Fruit fly (Drosophila melanogaster) S2 (cell line): Measurements from ENCODE around the gene CG34164.

Experiments
- CG8478 ChIP-seq: fragments of >200 bp; optimal IDR thresholded peaks from 2 replicates; lab custom pipeline; 2018
- CTCF ChIP-seq, 2 experiments: fragments of >200 bp; optimal IDR thresholded peaks; 2 replicates each; lab custom pipeline; 2018

The CG34164 gene

DNA sequence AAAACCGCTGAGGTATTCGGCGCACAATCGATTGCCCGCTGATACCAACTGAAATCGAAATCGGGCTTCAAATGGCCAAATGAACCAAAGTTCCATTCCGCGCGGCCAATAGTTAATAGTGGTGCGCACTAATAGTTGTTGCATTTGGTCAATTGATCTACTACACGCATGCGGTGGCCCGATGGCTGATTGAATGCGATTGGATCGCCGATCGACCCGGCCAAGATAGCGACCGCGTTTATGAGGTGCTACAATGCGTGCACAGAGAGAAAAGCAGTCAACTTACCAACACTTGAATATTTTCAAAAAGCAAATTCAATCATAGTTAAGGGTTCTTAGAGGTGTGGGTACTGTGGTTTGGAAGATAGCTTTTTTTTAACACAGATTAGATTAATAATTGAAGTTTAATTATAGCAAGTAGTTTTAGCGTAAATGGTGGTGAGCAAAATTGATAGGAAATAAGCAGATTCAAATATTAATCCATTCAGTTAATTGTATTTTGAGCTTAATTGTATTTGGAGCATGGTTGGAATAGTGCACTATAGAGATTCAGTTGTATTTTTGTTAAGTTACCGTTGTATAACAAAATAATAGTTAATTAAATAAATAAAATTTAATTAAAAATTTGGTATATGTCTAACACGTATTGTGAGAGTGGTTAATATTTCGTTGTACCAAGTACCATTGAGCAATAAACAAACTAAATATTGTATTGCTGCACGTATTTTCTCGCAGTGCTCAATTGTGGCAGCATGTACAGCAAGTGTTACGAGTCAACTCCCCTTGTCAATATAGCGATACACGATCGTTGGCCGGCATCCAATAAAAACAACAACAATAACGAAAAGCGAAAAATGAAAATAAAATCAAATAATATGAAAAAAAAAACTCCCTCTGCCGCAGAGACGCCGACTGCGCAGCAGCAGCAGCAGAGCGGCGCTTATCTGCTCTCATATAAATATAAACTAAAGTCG is 29.4 kb upstream of the CG34164 start:
- TF ChIP-seq CTCF (optimal IDR thresholded peaks at IDR 0.05; lab: Kevin White, UChicago) (no peak), CG8478 (lab: Kevin White, UChicago) (no peak)

DNA sequence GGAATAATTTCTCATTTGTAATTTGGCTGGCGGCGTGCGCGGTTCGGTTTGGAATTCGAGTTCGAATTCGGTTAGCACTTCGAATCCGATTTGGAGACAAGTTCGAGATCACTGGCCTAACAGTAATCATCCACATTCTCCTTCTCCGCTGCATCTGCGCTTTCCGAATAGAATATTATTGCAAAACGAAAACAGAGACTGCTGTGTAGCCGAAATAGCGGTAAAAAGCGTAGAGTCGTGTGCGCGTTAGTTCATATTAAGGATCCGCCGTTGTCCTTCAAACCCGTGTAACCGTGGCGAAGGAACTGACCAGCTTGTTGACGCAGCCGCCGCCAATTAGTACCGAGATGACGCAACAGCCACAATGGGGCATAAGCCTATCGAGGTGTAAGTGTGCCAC is 28.7 kb upstream of the CG34164 start, which contains the start of gene dmGlut:
Gene dmGlut (plus strand): TSS at position 4 of the 400 bp plus-strand sequence.
- TF ChIP-seq CTCF (optimal IDR thresholded peaks at IDR 0.05; lab: Kevin White, UChicago) (no peak), CG8478 (lab: Kevin White, UChicago) (no peak)

DNA sequence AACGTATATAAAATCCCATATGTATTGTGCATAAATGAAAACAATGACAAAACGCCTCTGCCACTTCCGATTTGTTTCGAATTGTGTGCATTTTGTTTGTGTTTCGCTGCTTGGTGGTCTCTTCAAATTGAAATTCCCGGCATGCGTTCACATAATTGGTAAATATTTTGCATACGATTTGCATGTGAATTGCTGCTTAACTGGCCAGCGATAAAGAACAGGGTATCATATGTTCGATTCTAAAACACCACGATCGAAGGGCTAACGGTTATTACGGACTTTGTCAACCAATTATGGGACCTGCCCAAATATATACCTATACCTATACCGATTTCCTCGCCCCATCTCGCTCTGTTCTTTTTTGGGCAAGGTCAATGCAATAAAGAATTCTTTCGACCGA is 28.0 kb upstream of the CG34164 start:
- TF ChIP-seq CG8478 (lab: Kevin White, UChicago) (no peak), CTCF (optimal IDR thresholded peaks at IDR 0.05; lab: Kevin White, UChicago) (no peak)

DNA sequence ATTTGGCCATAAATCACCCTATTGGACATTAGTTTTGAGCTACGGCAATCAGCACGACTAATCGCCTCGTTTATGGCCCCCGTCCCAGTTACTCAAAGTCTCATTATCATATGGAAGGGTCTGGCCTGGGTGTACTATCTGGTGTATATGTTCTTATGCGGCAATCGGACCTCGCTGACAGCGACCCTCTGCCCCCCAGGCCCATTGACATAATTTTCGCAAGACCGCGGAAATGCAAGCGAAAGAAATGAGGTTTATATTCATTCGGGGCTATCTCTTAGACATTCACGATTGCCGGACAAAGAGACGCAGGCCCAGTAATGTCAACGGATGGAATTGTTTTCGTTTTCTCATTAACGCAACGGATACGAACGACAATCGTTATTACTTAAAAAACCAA is 27.3 kb upstream of the CG34164 start:
- TF ChIP-seq CTCF (optimal IDR thresholded peaks at IDR 0.05; lab: Kevin White, UChicago) (no peak), CG8478 (lab: Kevin White, UChicago) (no peak)

DNA sequence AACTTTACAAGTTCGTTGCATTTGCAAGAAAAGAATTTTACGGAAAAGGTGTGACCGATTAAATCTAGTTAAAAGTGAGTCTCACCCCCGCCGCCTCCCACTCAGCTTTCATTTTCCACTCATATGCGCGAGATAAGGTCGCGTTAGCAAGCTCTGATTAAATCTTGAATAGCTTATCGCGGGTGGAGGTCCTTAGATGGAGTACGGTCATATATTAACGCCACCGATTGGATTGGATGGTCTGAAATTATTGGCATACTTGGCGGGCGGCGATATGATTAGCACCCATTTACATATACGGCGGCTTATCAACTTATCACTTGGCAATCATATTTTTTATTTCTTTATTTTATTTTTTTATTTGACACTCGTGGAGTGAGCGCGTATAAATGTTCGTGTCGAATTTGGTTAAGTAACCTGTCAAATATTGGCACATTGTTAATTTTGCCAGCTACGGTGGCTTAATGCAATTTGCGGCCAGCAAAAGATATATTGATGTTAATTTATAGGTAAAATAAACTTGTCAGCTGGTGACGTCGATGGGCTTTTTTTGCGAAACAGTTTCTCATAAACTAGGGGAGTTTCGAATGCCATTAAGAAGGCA is 26.5 kb upstream of the CG34164 start:
- TF ChIP-seq CG8478 (lab: Kevin White, UChicago) = no peak
- TF ChIP-seq CTCF (optimal IDR thresholded peaks at IDR 0.05; lab: Kevin White, UChicago) = no peak

DNA sequence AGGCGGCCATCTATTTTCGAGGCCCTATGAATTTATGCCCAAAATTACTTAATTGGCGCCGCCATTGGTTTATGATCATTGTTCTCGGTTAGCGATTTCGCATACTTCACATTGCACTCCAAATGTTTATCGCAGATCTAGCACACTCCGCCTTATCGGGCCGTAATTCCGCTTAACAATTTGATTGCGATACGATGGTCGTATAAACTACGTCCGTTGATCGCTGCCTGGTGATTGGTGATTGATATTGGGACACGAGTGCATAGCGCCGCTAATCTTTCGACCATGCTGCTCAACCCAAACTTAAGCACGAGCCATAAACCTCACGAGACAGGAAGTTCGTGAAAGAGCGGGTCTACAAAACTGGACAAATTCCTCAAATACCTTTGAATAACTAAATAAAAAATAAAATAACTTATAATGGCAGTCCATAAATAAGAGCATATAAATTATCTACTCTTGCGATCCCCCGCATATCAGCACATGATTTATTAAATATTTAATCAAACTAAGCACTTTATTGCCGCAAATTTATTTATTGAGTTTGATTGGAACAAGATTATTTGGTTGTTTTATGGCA is 25.5 kb upstream of the CG34164 start:
- TF ChIP-seq CG8478 (lab: Kevin White, UChicago) (no peak), CTCF (optimal IDR thresholded peaks at IDR 0.05; lab: Kevin White, UChicago) (no peak)

DNA sequence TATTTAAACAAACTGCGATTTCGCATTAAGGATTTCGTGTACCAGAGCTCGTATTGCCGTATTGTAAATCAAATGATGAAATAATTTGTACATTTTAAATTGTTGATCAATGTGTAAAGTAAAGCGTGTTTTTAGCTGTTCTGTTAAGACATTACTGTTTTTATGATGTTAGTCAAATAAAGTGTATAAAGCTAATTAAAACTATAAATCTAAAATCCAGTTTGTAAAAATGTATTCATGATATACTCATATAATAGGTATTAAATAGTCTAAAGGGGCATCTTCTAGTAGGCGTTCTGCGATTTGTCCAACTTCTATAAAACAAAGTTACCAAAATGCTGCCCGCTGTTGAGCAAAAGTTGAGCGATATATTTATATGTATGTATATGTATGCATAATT is 22.3 kb upstream of the CG34164 start, which contains the start of gene CG18788:
Gene CG18788 (plus strand): TSS at position 301 of the 400 bp plus-strand sequence.
- TF ChIP-seq CG8478 (lab: Kevin White, UChicago) = no peak
- no peak for TF ChIP-seq CTCF (optimal IDR thresholded peaks at IDR 0.05; lab: Kevin White, UChicago)

DNA sequence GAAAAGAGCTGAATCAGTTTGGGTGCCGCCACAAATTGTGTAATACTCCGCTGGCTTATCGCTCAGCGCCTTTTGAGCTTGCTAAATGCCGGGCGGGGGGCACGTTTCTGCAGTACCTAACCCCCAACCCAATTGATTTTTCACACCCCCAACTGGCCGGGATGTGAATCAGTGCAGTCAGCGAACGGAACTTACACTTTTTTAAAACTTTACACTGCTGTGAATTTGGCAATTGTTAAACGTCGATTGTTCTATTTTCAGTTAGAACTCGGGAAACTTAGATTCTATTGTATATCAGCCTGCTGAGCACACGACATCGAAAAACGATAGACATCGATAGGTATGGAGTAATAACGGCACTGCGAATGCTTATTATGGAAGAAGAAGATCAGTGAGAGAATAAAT is 18.0 kb upstream of the CG34164 start, which contains the start of gene Tom70:
Gene Tom70 (minus strand): TSS at position 335 of the 405 bp plus-strand sequence.
- no peak for TF ChIP-seq CTCF (optimal IDR thresholded peaks at IDR 0.05; lab: Kevin White, UChicago)
- no peak for TF ChIP-seq CG8478 (lab: Kevin White, UChicago)

DNA sequence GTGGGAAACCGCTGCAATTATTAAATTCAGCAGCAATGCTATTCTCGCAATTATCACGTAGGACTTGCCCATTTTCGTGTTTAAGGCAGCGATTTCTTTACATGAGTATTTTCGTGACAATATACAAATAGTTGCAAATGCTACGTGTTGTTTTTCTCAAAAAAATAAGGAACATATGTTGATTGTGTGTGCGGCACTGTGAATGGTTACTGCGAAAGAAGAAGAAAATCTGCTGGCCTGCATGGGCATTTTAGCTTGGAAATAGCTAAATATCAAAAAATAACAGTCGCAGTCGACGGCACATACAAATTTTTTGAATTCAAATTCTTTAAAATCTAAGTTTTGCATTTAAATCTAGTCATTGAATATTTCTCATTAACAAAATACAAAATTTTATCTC is 15.6 kb upstream of the CG34164 start, which contains the start of gene CG6766:
Gene CG6766 (minus strand): TSS at position 180 of the 400 bp plus-strand sequence.
- TF ChIP-seq CG8478 (lab: Kevin White, UChicago) = no peak
- no peak for TF ChIP-seq CTCF (optimal IDR thresholded peaks at IDR 0.05; lab: Kevin White, UChicago)

DNA sequence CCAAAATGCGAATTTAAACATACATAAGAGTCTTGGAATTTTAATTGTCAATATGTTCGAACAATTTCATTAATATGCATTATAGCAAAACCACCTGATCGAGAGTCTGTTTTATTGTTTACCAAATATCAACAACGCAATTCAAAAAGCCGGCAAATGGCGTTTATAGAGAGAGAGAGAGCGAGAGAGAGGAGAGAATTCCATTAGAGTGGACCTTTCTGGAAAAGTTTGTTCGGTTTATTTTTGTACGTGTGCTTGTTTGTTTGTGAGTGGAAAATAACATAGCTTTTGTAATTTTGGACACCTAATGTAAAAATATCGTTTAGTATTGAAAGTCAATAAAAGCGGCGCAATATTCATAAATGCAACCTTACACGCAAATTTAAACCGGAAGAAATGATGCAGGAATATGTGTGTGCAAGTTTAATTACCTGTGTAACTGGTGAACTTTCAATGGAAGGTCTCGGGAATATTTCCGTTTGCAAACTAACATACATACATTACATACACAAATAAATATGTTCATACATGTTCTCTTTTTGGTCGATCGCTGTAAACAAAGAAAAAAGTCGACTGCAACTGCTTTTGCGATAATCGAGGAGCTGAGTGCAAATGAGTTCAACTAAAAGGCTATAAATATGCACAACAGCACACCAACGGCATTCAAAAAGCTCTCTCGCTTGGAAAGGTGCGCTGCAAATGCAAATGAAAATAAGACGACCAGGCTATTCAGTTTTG is 11.4 kb upstream of the CG34164 start, which contains the start of gene CG6785:
Gene CG6785 (minus strand): TSS at position 588 of the 738 bp plus-strand sequence.
- TF ChIP-seq CTCF (optimal IDR thresholded peaks at IDR 0.05; lab: Kevin White, UChicago) (no peak), CG8478 (lab: Kevin White, UChicago) (no peak)

DNA sequence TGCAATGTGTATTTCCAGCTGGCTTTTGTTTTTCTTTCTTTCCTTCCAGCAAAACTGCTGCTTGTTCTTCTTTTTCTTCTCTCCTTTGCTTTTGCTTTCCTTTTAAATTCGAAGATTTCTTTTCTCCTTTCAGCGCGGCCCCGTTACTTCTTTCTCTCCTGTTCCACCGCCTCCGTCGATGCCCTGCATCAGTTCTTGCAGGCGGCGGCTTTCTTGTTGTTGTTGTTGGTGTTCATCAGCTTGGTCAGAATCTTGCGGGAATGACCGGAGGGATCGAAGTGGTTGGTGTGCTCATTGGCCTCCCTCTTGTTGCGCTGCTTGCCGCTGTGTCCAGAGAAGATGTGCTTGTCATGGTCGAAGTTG is 10.6 kb upstream of the CG34164 start:
- TF ChIP-seq CG8478 (lab: Kevin White, UChicago) (no peak), CTCF (optimal IDR thresholded peaks at IDR 0.05; lab: Kevin White, UChicago) (no peak)

DNA sequence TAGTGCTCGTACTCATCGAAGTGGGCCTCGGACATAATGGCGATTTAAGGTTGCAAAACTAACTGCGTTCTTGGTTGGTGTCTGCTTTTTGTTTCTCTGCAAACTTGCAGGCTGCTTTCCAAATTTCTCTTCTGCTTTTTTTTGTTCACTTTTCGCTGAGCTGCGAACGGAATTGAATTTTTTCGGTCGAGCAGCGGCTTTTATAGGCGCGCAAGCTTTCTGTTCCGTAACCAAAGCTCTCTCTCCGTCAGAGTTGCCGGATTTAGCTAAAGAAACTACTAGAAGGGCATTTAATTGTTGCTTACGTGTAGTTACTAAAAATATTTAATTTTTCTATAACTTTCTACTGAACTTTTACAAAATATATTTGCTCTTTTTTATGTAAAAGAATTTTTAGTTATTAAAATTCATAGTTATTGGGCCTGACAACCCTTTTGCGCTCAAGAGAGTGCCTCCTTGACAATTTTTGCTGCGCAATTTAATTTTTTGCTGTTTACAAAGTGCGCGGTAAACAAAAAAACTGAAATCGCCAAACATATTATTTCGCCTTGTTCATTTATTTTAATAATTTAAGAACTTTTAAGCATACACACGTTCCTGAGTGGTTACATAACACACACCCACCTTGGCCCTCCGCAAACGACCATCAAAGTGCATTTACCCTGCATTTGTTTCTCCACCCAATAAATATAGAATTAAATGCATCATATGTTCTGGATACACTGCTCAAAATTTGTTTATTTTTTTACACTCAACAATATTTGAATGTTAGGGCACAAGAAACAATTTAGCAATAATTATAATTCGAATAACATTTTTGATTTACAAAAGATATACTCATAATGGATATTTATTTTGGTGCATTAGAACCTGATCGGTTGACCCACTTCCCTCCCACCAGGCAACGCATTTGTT is 9.9 kb upstream of the CG34164 start, which contains the start of gene CG6770:
Gene CG6770 (minus strand): TSS at position 178 of the 915 bp plus-strand sequence.
- no peak for TF ChIP-seq CG8478 (lab: Kevin White, UChicago)
- no peak for TF ChIP-seq CTCF (optimal IDR thresholded peaks at IDR 0.05; lab: Kevin White, UChicago)

DNA sequence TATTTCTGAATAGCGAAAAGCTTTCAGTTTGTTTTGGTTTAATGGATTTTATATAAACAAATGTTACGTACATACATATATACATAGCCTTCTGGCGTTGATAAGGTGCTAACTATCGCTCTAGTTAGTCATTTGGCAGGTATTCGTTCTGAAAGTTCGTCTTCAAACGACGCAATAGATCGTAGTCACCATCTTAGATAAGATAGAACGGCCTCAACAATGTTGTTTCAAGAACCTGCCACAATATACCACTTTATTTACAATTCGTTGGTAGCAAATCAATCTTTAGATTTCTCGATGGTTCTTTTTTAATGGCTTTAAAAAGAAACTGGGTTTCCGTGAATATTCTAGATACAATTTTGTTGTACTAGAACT is 9.3 kb upstream of the CG34164 start:
- TF ChIP-seq CG8478 (lab: Kevin White, UChicago) = no peak
- no peak for TF ChIP-seq CTCF (optimal IDR thresholded peaks at IDR 0.05; lab: Kevin White, UChicago)
